Worm (Caenorhabditis elegans): Measurements from ENCODE around the gene nit-1.

DNA sequence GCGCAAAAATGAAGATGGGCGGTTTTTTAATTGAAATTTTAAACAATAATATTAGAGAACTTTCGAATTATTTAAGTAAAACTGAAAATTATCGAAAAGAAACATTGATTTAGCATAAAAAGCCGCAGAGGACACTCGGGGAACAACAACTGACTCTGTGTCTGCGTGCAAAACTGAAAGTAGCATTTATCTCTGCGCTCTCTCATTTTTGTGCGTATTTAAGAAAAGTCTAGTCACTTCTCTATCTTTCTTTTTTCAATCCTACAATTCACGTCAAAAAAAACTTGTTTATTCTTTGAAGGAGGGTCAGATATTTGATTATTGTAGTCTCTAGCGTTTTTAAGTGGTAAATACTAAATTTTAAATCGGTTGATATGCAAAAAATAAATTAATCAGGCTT, 13.8 kb upstream of the nit-1 start:
- no peak for TF ChIP-seq lin-13 (tag; optimal IDR thresholded peaks at IDR 0.05)
- no peak for TF ChIP-seq sptf-1 (tag; optimal IDR thresholded peaks at IDR 0.05)
- no peak for TF ChIP-seq nhr-237 (tag; optimal IDR thresholded peaks at IDR 0.05)
- TF ChIP-seq ces-1 (GFP tag; optimal IDR thresholded peaks at IDR 0.05), result peak; percentile 41
- no peak for TF ChIP-seq ztf-11 (tag; optimal IDR thresholded peaks at IDR 0.05)
